Fruit fly (Drosophila melanogaster) whole organism, embryonic: ENCODE measurements around the gene zld.

Source experiments
- Asciz ChIP-seq: fragments of 200-800 bp; sonication (Bioruptor generic); optimal IDR thresholded peaks from 2 replicates; lab custom pipeline; 2017; ENCODE audit warnings: missing biosample characterization, mild to moderate bottlenecking, missing genetic modification characterization, missing genetic modification reagents
- Atf6 ChIP-seq: fragments of 200-800 bp; sonication (Bioruptor generic); IDR thresholded peaks from 2 replicates; pipeline ENCODE4 v1.3.6; 2022; ENCODE audit warnings: missing biosample characterization, missing genetic modification characterization
- Bteb2 ChIP-seq: fragments of 200-800 bp; sonication (Bioruptor generic); optimal IDR thresholded peaks from 2 replicates; lab custom pipeline; 2016; ENCODE audit warnings: missing biosample characterization, missing genetic modification characterization
- CG13424 ChIP-seq: fragments of 200-800 bp; sonication (Bioruptor generic); optimal IDR thresholded peaks from 2 replicates; lab custom pipeline; 2019; ENCODE audit warnings: missing biosample characterization, mild to moderate bottlenecking, missing genetic modification characterization, moderate library complexity
- CG15011 ChIP-seq: fragments of 200-800 bp; sonication (Bioruptor generic); optimal IDR thresholded peaks from 3 replicates; lab custom pipeline; 2018; ENCODE audit warnings: missing biosample characterization, mild to moderate bottlenecking, missing genetic modification characterization
- CG15073 ChIP-seq: fragments of 200-800 bp; sonication (Bioruptor generic); optimal IDR thresholded peaks from 2 replicates; lab custom pipeline; 2016; ENCODE audit warnings: missing biosample characterization, missing genetic modification characterization
- CG16815 ChIP-seq: fragments of 200-800 bp; sonication (Bioruptor generic); optimal IDR thresholded peaks from 3 replicates; lab custom pipeline; 2017; ENCODE audit warnings: missing biosample characterization, mild to moderate bottlenecking, missing genetic modification characterization
- CG17186 ChIP-seq: fragments of 200-800 bp; sonication (Bioruptor generic); optimal IDR thresholded peaks from 3 replicates; lab custom pipeline; 2017; ENCODE audit warnings: missing biosample characterization, missing genetic modification reagents, missing genetic modification characterization
- CG17568 ChIP-seq: fragments of 200-800 bp; sonication (Bioruptor generic); optimal IDR thresholded peaks from 2 replicates; lab custom pipeline; 2018; ENCODE audit warnings: missing biosample characterization, mild to moderate bottlenecking, missing genetic modification characterization, moderate library complexity
- CG2678 ChIP-seq: fragments of 200-800 bp; sonication (Bioruptor generic); optimal IDR thresholded peaks from 3 replicates; lab custom pipeline; 2019; ENCODE audit warnings: missing biosample characterization, mild to moderate bottlenecking, missing genetic modification characterization, moderate library complexity
- CG3407 ChIP-seq: fragments of 200-800 bp; sonication (Bioruptor generic); optimal IDR thresholded peaks from 2 replicates; lab custom pipeline; 2018; ENCODE audit warnings: missing biosample characterization, mild to moderate bottlenecking, missing genetic modification characterization
- CG34422 ChIP-seq: fragments of 200-800 bp; sonication (Bioruptor generic); IDR thresholded peaks from 3 replicates; pipeline ENCODE4 v1.3.6; 2022; ENCODE audit warnings: missing biosample characterization, missing genetic modification characterization
- CG3726 ChIP-seq: fragments of 200-800 bp; sonication (Bioruptor generic); IDR thresholded peaks from 3 replicates; pipeline ENCODE4, ENCODE4 v1.3.6; 2022; ENCODE audit warnings: missing biosample characterization, missing genetic modification characterization
- CG4282 ChIP-seq: fragments of 200-800 bp; sonication (Bioruptor generic); optimal IDR thresholded peaks from 2 replicates; lab custom pipeline; 2016; ENCODE audit warnings: missing biosample characterization, missing genetic modification characterization
- CG4404 ChIP-seq: fragments of 200-800 bp; sonication (Bioruptor generic); IDR thresholded peaks from 2 replicates; pipeline ENCODE4 v1.3.6; 2022; ENCODE audit warnings: missing biosample characterization, missing genetic modification characterization
- CG5245 ChIP-seq: fragments of 200-800 bp; sonication (Bioruptor generic); optimal IDR thresholded peaks from 3 replicates; lab custom pipeline; 2016; ENCODE audit warnings: missing biosample characterization, missing genetic modification characterization
- CG8765 ChIP-seq: fragments of 200-800 bp; sonication (Bioruptor generic); IDR thresholded peaks from 2 replicates; pipeline ENCODE4 v1.3.6; 2022; ENCODE audit warnings: missing biosample characterization, missing genetic modification characterization
- CG9609 ChIP-seq: fragments of 200-800 bp; sonication (Bioruptor generic); optimal IDR thresholded peaks from 3 replicates; lab custom pipeline; 2016; ENCODE audit warnings: missing biosample characterization, missing genetic modification characterization
- Camta ChIP-seq: fragments of 200-800 bp; sonication (Bioruptor generic); optimal IDR thresholded peaks from 2 replicates; lab custom pipeline; 2016; ENCODE audit warnings: missing biosample characterization, missing genetic modification characterization
- Dip2 ChIP-seq: fragments of 200-800 bp; sonication (Bioruptor generic); IDR thresholded peaks from 2 replicates; pipeline ENCODE4 v1.3.6; 2022; ENCODE audit warnings: missing biosample characterization, missing genetic modification characterization
- Gsc ChIP-seq: fragments of 200-800 bp; sonication (Bioruptor generic); IDR thresholded peaks from 2 replicates; pipeline ENCODE4 v1.3.6; 2022; ENCODE audit warnings: missing biosample characterization, missing genetic modification characterization
- H15 ChIP-seq: fragments of 200-800 bp; sonication (Bioruptor generic); IDR thresholded peaks from 3 replicates; pipeline ENCODE4 v1.3.6; 2022; ENCODE audit warnings: missing biosample characterization, missing genetic modification characterization
- HLH3B ChIP-seq: fragments of 200-800 bp; sonication (Bioruptor generic); IDR thresholded peaks from 2 replicates; pipeline ENCODE4 v1.3.6; 2022; ENCODE audit warnings: missing biosample characterization, missing genetic modification characterization
- Hand ChIP-seq: fragments of 200-800 bp; sonication (Bioruptor generic); optimal IDR thresholded peaks from 2 replicates; lab custom pipeline; 2017; ENCODE audit warnings: mild to moderate bottlenecking, missing biosample characterization, missing genetic modification reagents, missing genetic modification characterization
- Hmr ChIP-seq: fragments of 200-800 bp; sonication (Bioruptor generic); optimal IDR thresholded peaks from 3 replicates; lab custom pipeline; 2017; ENCODE audit warnings: mild to moderate bottlenecking, missing biosample characterization, missing genetic modification reagents, missing genetic modification characterization
- Pdp1 ChIP-seq, 2 experiments: fragments of 200-800 bp; sonication (Bioruptor generic); optimal IDR thresholded peaks; 3 replicates each; lab custom pipeline; 2016; ENCODE audit warnings: missing biosample characterization in 2 of 2, missing genetic modification characterization in 2 of 2, mild to moderate bottlenecking in 1 of 2, moderate library complexity in 1 of 2
- Sox100B ChIP-seq: fragments of 200-800 bp; sonication (Bioruptor generic); optimal IDR thresholded peaks from 3 replicates; lab custom pipeline; 2018; ENCODE audit warnings: missing biosample characterization, mild to moderate bottlenecking, missing genetic modification characterization
- Stat92E ChIP-seq, 3 experiments: fragments of >200 bp in 2 of 3; fragments of 200-800 bp in 1 of 3; sonication (Bioruptor generic) in 1 of 3; optimal IDR thresholded peaks; 2 replicates each; lab custom pipeline; 2017 to 2019; ENCODE audit warnings: missing biosample characterization in 3 of 3, missing genetic modification characterization in 3 of 3, mild to moderate bottlenecking in 1 of 3, moderate library complexity in 1 of 3
- abd-A ChIP-seq: fragments of 200-800 bp; sonication (Bioruptor generic); optimal IDR thresholded peaks from 3 replicates; lab custom pipeline; 2019; ENCODE audit warnings: missing biosample characterization, mild to moderate bottlenecking, missing genetic modification characterization, moderate library complexity
- al ChIP-seq: fragments of 200-800 bp; sonication (Bioruptor generic); IDR thresholded peaks from 2 replicates; pipeline ENCODE4 v1.3.6; 2022; ENCODE audit warnings: missing biosample characterization, missing genetic modification characterization
- ase ChIP-seq: fragments of 200-800 bp; sonication (Bioruptor generic); IDR thresholded peaks from 3 replicates; pipeline ENCODE4 v1.3.6; 2022; ENCODE audit warnings: missing biosample characterization, missing genetic modification characterization
- ci ChIP-seq: fragments of 200-800 bp; sonication (Bioruptor generic); IDR thresholded peaks from 3 replicates; pipeline ENCODE4 v1.3.6; 2022; ENCODE audit warnings: missing biosample characterization, missing genetic modification characterization
- dmrt99B ChIP-seq: fragments of 200-800 bp; sonication (Bioruptor generic); optimal IDR thresholded peaks from 2 replicates; lab custom pipeline; 2018; ENCODE audit warnings: missing biosample characterization, mild to moderate bottlenecking, missing genetic modification characterization, moderate library complexity
- dpn ChIP-seq, 2 experiments: fragments of 200-800 bp; sonication (Bioruptor generic); optimal IDR thresholded peaks; 3 replicates each; lab custom pipeline; 2016; ENCODE audit warnings: missing biosample characterization in 2 of 2, missing genetic modification characterization in 2 of 2
- exex ChIP-seq: fragments of 200-800 bp; sonication (Bioruptor generic); optimal IDR thresholded peaks from 4 replicates; lab custom pipeline; 2018; ENCODE audit warnings: missing biosample characterization, mild to moderate bottlenecking, missing genetic modification characterization, moderate library complexity
- gsb-n ChIP-seq: fragments of 200-800 bp; sonication (Bioruptor generic); optimal IDR thresholded peaks from 3 replicates; lab custom pipeline; 2018; ENCODE audit warnings: missing biosample characterization, mild to moderate bottlenecking, missing genetic modification characterization
- her ChIP-seq: fragments of 200-800 bp; sonication (Bioruptor generic); optimal IDR thresholded peaks from 2 replicates; lab custom pipeline; 2016; ENCODE audit warnings: missing biosample characterization, missing genetic modification characterization
- inv ChIP-seq: fragments of 200-800 bp; sonication (Bioruptor generic); IDR thresholded peaks from 2 replicates; pipeline ENCODE4 v1.3.6; 2022; ENCODE audit warnings: missing biosample characterization, missing genetic modification characterization; ENCODE audit not compliant: partially characterized antibody
- knrl ChIP-seq: fragments of 200-800 bp; sonication (Bioruptor generic); IDR thresholded peaks from 3 replicates; pipeline ENCODE4 v1.3.6; 2022; ENCODE audit warnings: missing biosample characterization, missing genetic modification characterization; ENCODE audit not compliant: partially characterized antibody
- lab ChIP-seq: fragments of 200-800 bp; sonication (Bioruptor generic); optimal IDR thresholded peaks from 3 replicates; lab custom pipeline; 2017; ENCODE audit warnings: missing biosample characterization, missing genetic modification characterization, mild to moderate bottlenecking, moderate library complexity, missing genetic modification reagents
- lmd ChIP-seq: fragments of 200-800 bp; sonication (Bioruptor generic); IDR thresholded peaks from 2 replicates; pipeline ENCODE4 v1.3.6; 2022; ENCODE audit warnings: missing biosample characterization, missing genetic modification characterization
- otp ChIP-seq: fragments of 200-800 bp; sonication (Bioruptor generic); IDR thresholded peaks from 3 replicates; pipeline ENCODE4, ENCODE4 v1.3.6; 2022; ENCODE audit warnings: missing biosample characterization, missing genetic modification characterization
- phol ChIP-seq: fragments of 200-800 bp; sonication (Bioruptor generic); optimal IDR thresholded peaks from 3 replicates; lab custom pipeline; 2018; ENCODE audit warnings: missing biosample characterization, mild to moderate bottlenecking, missing genetic modification characterization, moderate library complexity
- pnt ChIP-seq: fragments of 200-800 bp; sonication (Bioruptor generic); optimal IDR thresholded peaks from 3 replicates; lab custom pipeline; 2016; ENCODE audit warnings: missing biosample characterization, missing genetic modification characterization
- row ChIP-seq: fragments of 200-800 bp; sonication (Bioruptor generic); IDR thresholded peaks from 3 replicates; pipeline ENCODE4 v1.3.6; 2022; ENCODE audit warnings: missing biosample characterization, missing genetic modification characterization
- shn ChIP-seq: fragments of 200-800 bp; sonication (Bioruptor generic); optimal IDR thresholded peaks from 3 replicates; lab custom pipeline; 2016; ENCODE audit warnings: missing biosample characterization, missing genetic modification characterization
- slou ChIP-seq: fragments of 200-800 bp; sonication (Bioruptor generic); optimal IDR thresholded peaks from 3 replicates; lab custom pipeline; 2016; ENCODE audit warnings: missing biosample characterization, missing genetic modification characterization
- trem ChIP-seq: fragments of 200-800 bp; optimal IDR thresholded peaks from 3 replicates; lab custom pipeline; 2019; ENCODE audit warnings: missing biosample characterization, mild to moderate bottlenecking, missing genetic modification characterization, moderate library complexity
- vfl ChIP-seq: fragments of 200-800 bp; sonication (Bioruptor generic); optimal IDR thresholded peaks from 2 replicates; lab custom pipeline; 2016; ENCODE audit warnings: missing biosample characterization, missing genetic modification characterization
- vnd ChIP-seq: fragments of 200-800 bp; sonication (Bioruptor generic); IDR thresholded peaks from 3 replicates; pipeline ENCODE4 v1.3.6; 2022; ENCODE audit warnings: missing biosample characterization, missing genetic modification characterization; ENCODE audit not compliant: partially characterized antibody

Gene zld

dm6 chrX:19744003-19744488 is 39.3 kb downstream of the zld start, which contains the start of the genes CG18809, COX6B, CG33932 and Rpp20 (continued):
- peak; percentile 54 for TF ChIP-seq HLH3B (GFP tag; lab: Robert Waterston, UW)
- peak; percentile 40; the same call in 1 of the 2 replicates for TF ChIP-seq CG8765 (GFP tag; lab: Robert Waterston, UW)
- no peak for TF ChIP-seq dmrt99B (tag; lab: Kevin White, UChicago)
- TF ChIP-seq CG5245 = no peak
- peak; percentile 94 for TF ChIP-seq inv (GFP tag; lab: Robert Waterston, UW)
- TF ChIP-seq al (GFP tag; lab: Robert Waterston, UW) = peak; percentile 63
- peak; percentile 67 for TF ChIP-seq shn (GFP tag; lab: Kevin White, UChicago)
- TF ChIP-seq CG15073 (GFP tag; lab: Kevin White, UChicago) = no peak
- TF ChIP-seq CG4282 = peak; percentile 69
- TF ChIP-seq pnt (GFP tag; lab: Kevin White, UChicago) = peak; percentile 33
- TF ChIP-seq Sox100B (GFP tag; lab: Kevin White, UChicago) = no peak
- TF ChIP-seq Gsc (GFP tag; lab: Robert Waterston, UW) = no peak
- peak in 1 of 3 experiments; percentile 54 for TF ChIP-seq Stat92E (GFP tag; optimal IDR thresholded peaks at IDR 0.05; lab: Kevin White, UChicago)
- peak; percentile 44 for TF ChIP-seq Camta (GFP tag; lab: Kevin White, UChicago)
- TF ChIP-seq row = peak; percentile 68
- TF ChIP-seq vnd = peak; percentile 88
- TF ChIP-seq Pdp1 (GFP tag; optimal IDR thresholded peaks at IDR 0.05; lab: Kevin White, UChicago) = peak; percentile 38 to 96
- no peak for TF ChIP-seq exex
- no peak for TF ChIP-seq CG15011 (GFP tag; lab: Kevin White, UChicago)
- no peak for TF ChIP-seq Asciz
- TF ChIP-seq CG3407 = no peak
- peak; percentile 80 for TF ChIP-seq lab (GFP tag; lab: Kevin White, UChicago)
- no peak for TF ChIP-seq gsb-n
- peak; percentile 73 for TF ChIP-seq trem
- no peak for TF ChIP-seq slou (GFP tag; lab: Kevin White, UChicago)
- peak; percentile 71 for TF ChIP-seq phol (tag; lab: Kevin White, UChicago)
- TF ChIP-seq CG9609 (GFP tag; lab: Kevin White, UChicago) = peak; percentile 80
- TF ChIP-seq vfl (GFP tag; lab: Kevin White, UChicago) = peak; percentile 85
- TF ChIP-seq her = peak; percentile 75
- TF ChIP-seq CG17186 (GFP tag; lab: Kevin White, UChicago) = peak; percentile 70
- no peak for TF ChIP-seq ase (GFP tag; lab: Robert Waterston, UW)
- TF ChIP-seq CG2678 (tag; lab: Kevin White, UChicago) = no peak
- peak; percentile 30 for TF ChIP-seq CG13424 (tag; lab: Kevin White, UChicago)
- TF ChIP-seq otp (GFP tag; lab: Robert Waterston, UW) = no peak
- no peak for TF ChIP-seq CG17568 (GFP tag; lab: Kevin White, UChicago)
- no peak for TF ChIP-seq Dip2 (GFP tag; lab: Robert Waterston, UW)
- peak; percentile 80 for TF ChIP-seq CG34422
- TF ChIP-seq ci = peak; percentile 83
- TF ChIP-seq CG3726 (GFP tag; lab: Robert Waterston, UW) = no peak
- peak; percentile 25 for TF ChIP-seq CG16815 (GFP tag; lab: Kevin White, UChicago)
- TF ChIP-seq H15 (GFP tag; lab: Robert Waterston, UW) = peak; percentile 37; the same call in 1 of the 3 replicates
- TF ChIP-seq abd-A (tag; lab: Kevin White, UChicago) = no peak
- TF ChIP-seq Hmr (GFP tag; lab: Kevin White, UChicago) = peak; percentile 85
- peak; percentile 57; the same call in 1 of the 2 replicates for TF ChIP-seq lmd
- TF ChIP-seq knrl (GFP tag; lab: Robert Waterston, UW) = peak; percentile 96
- peak; percentile 58 for TF ChIP-seq Bteb2 (GFP tag; lab: Kevin White, UChicago)
- TF ChIP-seq CG4404 (GFP tag; lab: Robert Waterston, UW) = peak; percentile 18; the same call in 1 of the 2 replicates
- peak; percentile 67 to 78 for TF ChIP-seq dpn (GFP tag; optimal IDR thresholded peaks at IDR 0.05; lab: Kevin White, UChicago)
- 0 out of 2 replicates have a peak, but pooled peaks have one; percentile 36 for TF ChIP-seq Atf6 (GFP tag; lab: Robert Waterston, UW)
- TF ChIP-seq Hand = no peak
